Fruit fly (Drosophila melanogaster): ENCODE results near the gene Arp6.

Arp6 gene

dm6 chrX:15766395-15766866 is 29.5 kb upstream of the Arp6 start, which contains the start of gene CG8952:
CG8952 (minus strand) TSS chrX:15766445.
- TF ChIP-seq CG8301 (tag; optimal IDR thresholded peaks at IDR 0.05) (no peak), CG8159 (tag; optimal IDR thresholded peaks at IDR 0.05) (no peak), CG12605 (GFP tag; IDR thresholded peaks at IDR 0.05) (no peak), Pif1B (GFP tag; optimal IDR thresholded peaks at IDR 0.05) (no peak), EcR (GFP tag; optimal IDR thresholded peaks at IDR 0.05) (no peak), CG14655 (GFP tag; optimal IDR thresholded peaks at IDR 0.05) (no peak), D1 (tag; optimal IDR thresholded peaks at IDR 0.05) (no peak), Pif1A (GFP tag; optimal IDR thresholded peaks at IDR 0.05) (no peak), Ets98B (GFP tag; IDR thresholded peaks at IDR 0.05) (no peak)

dm6 chrX:15762723-15763122 is 25.8 kb upstream of the Arp6 start, which contains the start of gene Polr3A:
Polr3A (plus strand) TSS chrX:15762956.
- no peak for TF ChIP-seq CG15710 (tag; optimal IDR thresholded peaks at IDR 0.05)
- no peak for TF ChIP-seq CG10348 (GFP tag; IDR thresholded peaks at IDR 0.05)
- TF ChIP-seq CG4496 (GFP tag; IDR thresholded peaks at IDR 0.05): no peak
- TF ChIP-seq gl (tag; optimal IDR thresholded peaks at IDR 0.05): no peak
- no peak for TF ChIP-seq Pif1B (GFP tag; optimal IDR thresholded peaks at IDR 0.05)
- TF ChIP-seq CG9948 (tag; optimal IDR thresholded peaks at IDR 0.05): no peak
- no peak for TF ChIP-seq Snoo (tag; optimal IDR thresholded peaks at IDR 0.05)

dm6 chrX:15761298-15761640 is 24.3 kb upstream of the Arp6 start:
- TF ChIP-seq CG15710 (tag; optimal IDR thresholded peaks at IDR 0.05): no peak
- TF ChIP-seq EcR (GFP tag; optimal IDR thresholded peaks at IDR 0.05): no peak
- TF ChIP-seq CG10348 (GFP tag; IDR thresholded peaks at IDR 0.05): no peak
- no peak for TF ChIP-seq CG34367 (tag; optimal IDR thresholded peaks at IDR 0.05)
- TF ChIP-seq gl (tag; optimal IDR thresholded peaks at IDR 0.05): no peak
- TF ChIP-seq CG8301 (tag; optimal IDR thresholded peaks at IDR 0.05): no peak
- TF ChIP-seq fd96Ca (GFP tag; IDR thresholded peaks at IDR 0.05): no peak
- TF ChIP-seq Snoo (tag; optimal IDR thresholded peaks at IDR 0.05): no peak
- TF ChIP-seq rn (GFP tag; IDR thresholded peaks at IDR 0.05): no peak
- no peak for TF ChIP-seq CG17806 (tag; optimal IDR thresholded peaks at IDR 0.05)
- TF ChIP-seq CG32121 (GFP tag; IDR thresholded peaks at IDR 0.05): no peak
- TF ChIP-seq CG9948 (tag; optimal IDR thresholded peaks at IDR 0.05): no peak
- TF ChIP-seq CG4496 (GFP tag; IDR thresholded peaks at IDR 0.05): no peak
- no peak for TF ChIP-seq CG14655 (GFP tag; optimal IDR thresholded peaks at IDR 0.05)
- TF ChIP-seq Ets98B (GFP tag; IDR thresholded peaks at IDR 0.05): no peak
- TF ChIP-seq Pif1B (GFP tag; optimal IDR thresholded peaks at IDR 0.05): no peak
- TF ChIP-seq CG8159 (tag; optimal IDR thresholded peaks at IDR 0.05): no peak
- TF ChIP-seq Pif1A (GFP tag; optimal IDR thresholded peaks at IDR 0.05): no peak
- TF ChIP-seq D1 (tag; optimal IDR thresholded peaks at IDR 0.05): no peak

- TF ChIP-seq CG32121 (GFP tag; IDR thresholded peaks at IDR 0.05) (no peak), Snoo (tag; optimal IDR thresholded peaks at IDR 0.05) (no peak), rn (GFP tag; IDR thresholded peaks at IDR 0.05) (no peak), Pif1B (GFP tag; optimal IDR thresholded peaks at IDR 0.05) (no peak), CG4496 (GFP tag; IDR thresholded peaks at IDR 0.05) (no peak), D1 (tag; optimal IDR thresholded peaks at IDR 0.05) (no peak), EcR (GFP tag; optimal IDR thresholded peaks at IDR 0.05) (no peak), Ets98B (GFP tag; IDR thresholded peaks at IDR 0.05) (no peak), CG14655 (GFP tag; optimal IDR thresholded peaks at IDR 0.05) (no peak), fd96Ca (GFP tag; IDR thresholded peaks at IDR 0.05) (no peak), CG34367 (tag; optimal IDR thresholded peaks at IDR 0.05) (no peak), CG13204 (GFP tag; optimal IDR thresholded peaks at IDR 0.05) (no peak), gl (tag; optimal IDR thresholded peaks at IDR 0.05) (no peak), CG17806 (tag; optimal IDR thresholded peaks at IDR 0.05) (no peak), CG12605 (GFP tag; IDR thresholded peaks at IDR 0.05) (no peak), CG10348 (GFP tag; IDR thresholded peaks at IDR 0.05) (no peak), CG8159 (tag; optimal IDR thresholded peaks at IDR 0.05) (no peak), Pif1A (GFP tag; optimal IDR thresholded peaks at IDR 0.05) (no peak), CG9948 (tag; optimal IDR thresholded peaks at IDR 0.05) (no peak), CG8301 (tag; optimal IDR thresholded peaks at IDR 0.05) (no peak)
Measured at dm6 chrX:15760447-15761297, 23.8 kb upstream of the Arp6 start, which contains the start of the genes Graf and mRpL3. Graf (minus strand) TSS chrX:15760733. mRpL3 (plus strand) TSS chrX:15761248.

- TF ChIP-seq CG32121 (GFP tag; IDR thresholded peaks at IDR 0.05): no peak
- no peak for TF ChIP-seq CG14655 (GFP tag; optimal IDR thresholded peaks at IDR 0.05)
- TF ChIP-seq fd96Ca (GFP tag; IDR thresholded peaks at IDR 0.05): no peak
- no peak for TF ChIP-seq CG15710 (tag; optimal IDR thresholded peaks at IDR 0.05)
- TF ChIP-seq CG4496 (GFP tag; IDR thresholded peaks at IDR 0.05): no peak
- peak; percentile 11 for TF ChIP-seq EcR (GFP tag; optimal IDR thresholded peaks at IDR 0.05)
- no peak for TF ChIP-seq Pif1A (GFP tag; optimal IDR thresholded peaks at IDR 0.05)
- no peak for TF ChIP-seq CG10348 (GFP tag; IDR thresholded peaks at IDR 0.05)
Measured at dm6 chrX:15759752-15760446, 23.0 kb upstream of the Arp6 start.

Measured in whole organism, pupa.